Worm (Caenorhabditis elegans): ENCODE data around the gene M01H9.4.
A peak's percentile ranks its signal among the peaks of the same experiment; 100 is the strongest.

DNA sequence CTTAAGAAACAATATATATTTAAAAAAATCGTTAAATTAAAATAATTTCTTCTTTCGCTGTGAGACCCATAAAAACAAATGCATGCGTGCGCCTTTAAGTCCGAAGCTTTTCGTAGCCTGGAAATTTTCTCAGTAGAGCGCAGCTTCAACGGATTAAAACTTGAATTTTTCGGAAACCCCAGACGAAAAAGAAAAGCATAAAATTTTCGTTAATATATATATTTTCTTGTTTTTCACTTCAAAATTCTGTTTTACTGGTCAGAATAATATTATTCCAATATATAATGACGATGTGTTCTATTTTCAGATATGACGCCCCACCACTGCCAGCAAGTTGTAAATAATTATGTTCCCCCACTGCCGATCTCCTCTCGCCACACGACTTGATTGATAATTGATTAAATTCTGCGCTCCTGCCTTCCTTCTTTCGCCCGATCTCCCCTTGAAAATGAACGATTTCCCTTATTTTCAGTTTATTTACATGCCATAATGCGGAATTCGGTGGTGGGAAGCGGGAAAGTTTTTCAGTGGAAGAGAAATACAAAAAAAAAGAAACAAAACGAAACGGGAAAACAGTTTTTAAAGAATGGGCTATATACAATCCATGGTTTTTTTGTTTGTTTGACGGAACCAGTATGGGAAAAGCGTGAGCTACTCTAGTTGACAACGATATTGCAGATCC is 14.5 kb downstream of the M01H9.4 start:
- TF ChIP-seq jun-1 (tag; optimal IDR thresholded peaks at IDR 0.05), result no peak
- TF ChIP-seq nhr-77 (tag; optimal IDR thresholded peaks at IDR 0.05), result no peak
- no peak for TF ChIP-seq snpc-4 (tag; optimal IDR thresholded peaks at IDR 0.05)
- 0 out of 2 replicates have a peak, but pooled peaks have one; percentile 4 for TF ChIP-seq vab-7 (GFP tag; IDR thresholded peaks at IDR 0.05)
- no peak for TF ChIP-seq F49E8.2 (tag; optimal IDR thresholded peaks at IDR 0.05; ENCODE audit: borderline replicate concordance)
- no peak for TF ChIP-seq zag-1 (tag; optimal IDR thresholded peaks at IDR 0.05)
- no peak for TF ChIP-seq dve-1 (tag; optimal IDR thresholded peaks at IDR 0.05; ENCODE audit: insufficient read depth)
- no peak for TF ChIP-seq nhr-10 (tag; optimal IDR thresholded peaks at IDR 0.05)
- TF ChIP-seq dmd-8 (GFP tag; IDR thresholded peaks at IDR 0.05), result 0 out of 2 replicates have a peak, but pooled peaks have one; percentile 30
- no peak for TF ChIP-seq ces-1 (GFP tag; optimal IDR thresholded peaks at IDR 0.05)
- TF ChIP-seq ceh-28 (tag; optimal IDR thresholded peaks at IDR 0.05), result no peak
- TF ChIP-seq R02D3.7 (tag; optimal IDR thresholded peaks at IDR 0.05), result no peak
